Worm (Caenorhabditis elegans): ENCODE results near the gene flr-4.

- no peak for TF ChIP-seq ama-1 (optimal IDR thresholded peaks at IDR 0.05)
- no peak for TF ChIP-seq pes-1 (GFP tag; IDR thresholded peaks at IDR 0.05)
- TF ChIP-seq flt-1 (GFP tag; IDR thresholded peaks at IDR 0.05): no peak
- no peak for TF ChIP-seq B0310.2 (tag; optimal IDR thresholded peaks at IDR 0.05)
Observed at ce11 chrX:15060303-15060702, 28.9 kb upstream of the flr-4 start, which contains the start of gene fbxa-96.
